Fruit fly (Drosophila melanogaster): Measurements from ENCODE around the gene CG31279.

DNA sequence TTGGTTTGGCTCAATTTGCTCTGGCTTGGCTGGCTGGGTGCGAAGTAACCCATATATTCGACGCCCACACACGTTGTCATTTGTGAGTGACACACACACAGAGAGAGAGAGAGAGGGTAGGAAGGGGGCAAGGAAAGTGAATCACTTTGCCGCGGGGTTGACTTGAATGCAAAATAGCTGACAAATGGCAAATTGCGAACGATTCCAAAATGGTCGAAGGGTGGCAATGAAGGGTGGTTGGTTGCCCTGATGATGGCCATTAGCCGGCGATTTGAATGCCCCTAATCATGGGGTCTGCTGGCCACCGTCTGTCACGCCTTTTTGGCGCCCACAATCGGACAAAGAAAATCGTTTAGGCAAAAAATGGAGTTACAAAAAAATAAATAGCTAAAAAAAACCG lies 19.8 kb upstream of the CG31279 start:
- TF ChIP-seq CG8290 (GFP tag; optimal IDR thresholded peaks at IDR 0.05), result no peak
- TF ChIP-seq CG8290 (tag; optimal IDR thresholded peaks at IDR 0.05), result no peak
- TF ChIP-seq CG7928 (GFP tag; optimal IDR thresholded peaks at IDR 0.05), result no peak
- no peak for TF ChIP-seq CG16863 (GFP tag; optimal IDR thresholded peaks at IDR 0.05)
- no peak for TF ChIP-seq pnt (GFP tag; optimal IDR thresholded peaks at IDR 0.05)
- TF ChIP-seq CkIIα-i1 (GFP tag; IDR thresholded peaks at IDR 0.05), result no peak
- TF ChIP-seq klu (GFP tag; IDR thresholded peaks at IDR 0.05), result no peak
- no peak for TF ChIP-seq Kr (GFP tag; optimal IDR thresholded peaks at IDR 0.05)
- TF ChIP-seq E2f2 (GFP tag; IDR thresholded peaks at IDR 0.05), result no peak
- TF ChIP-seq Oaz (GFP tag; IDR thresholded peaks at IDR 0.05), result no peak
- TF ChIP-seq CG2199 (GFP tag; IDR thresholded peaks at IDR 0.05), result no peak
- no peak for TF ChIP-seq ro (GFP tag; IDR thresholded peaks at IDR 0.05)
- no peak for TF ChIP-seq CG5953 (GFP tag; IDR thresholded peaks at IDR 0.05)

All from whole organism, embryonic.